Worm (Caenorhabditis elegans) whole organism, young adult: ENCODE measurements around the gene nas-28.

Experiments
- B0035.1 ChIP-seq: sonication (generic microtip); optimal IDR thresholded peaks from 2 replicates; lab custom pipeline; 2016; ENCODE audit warnings: missing genetic modification characterization, mild to moderate bottlenecking, missing compliant biosample characterization, missing genotype, missing genetic modification reagents
- C17E4.6 ChIP-seq: fragments of 200-800 bp; sonication (Bioruptor generic); IDR thresholded peaks from 2 replicates; pipeline ENCODE4 v1.3.6; 2022; ENCODE audit warnings: missing genetic modification reagents, missing genetic modification characterization, missing compliant biosample characterization
- F10E7.11 ChIP-seq: sonication (generic microtip); optimal IDR thresholded peaks from 2 replicates; lab custom pipeline; 2017; ENCODE audit warnings: mild to moderate bottlenecking, missing genetic modification characterization, moderate library complexity, missing compliant biosample characterization
- F39B2.1 ChIP-seq: fragments of 200-800 bp; sonication (Bioruptor generic); IDR thresholded peaks from 2 replicates; pipeline ENCODE4 v1.3.6; 2022; ENCODE audit warnings: missing genetic modification reagents, missing genetic modification characterization, missing compliant biosample characterization
- F49E8.2 ChIP-seq: sonication (generic microtip); optimal IDR thresholded peaks from 3 replicates; lab custom pipeline; 2017; ENCODE audit warnings: missing genetic modification characterization, mild to moderate bottlenecking, missing compliant biosample characterization, antibody characterized with exemption, moderate library complexity; ENCODE audit not compliant: insufficient read depth
- F52B5.7 ChIP-seq: sonication (generic microtip); optimal IDR thresholded peaks from 2 replicates; lab custom pipeline; 2016; ENCODE audit warnings: mild to moderate bottlenecking, missing genetic modification characterization, missing compliant biosample characterization
- F55B11.4 ChIP-seq: sonication (generic microtip); optimal IDR thresholded peaks from 2 replicates; lab custom pipeline; 2016; ENCODE audit warnings: missing compliant biosample characterization, missing genetic modification characterization, borderline replicate concordance; ENCODE audit not compliant: insufficient read depth
- T07F8.4 ChIP-seq: sonication (generic microtip); optimal IDR thresholded peaks from 2 replicates; lab custom pipeline; 2016; ENCODE audit warnings: mild to moderate bottlenecking, missing genetic modification characterization, moderate library complexity, missing compliant biosample characterization
- Y67H2A.10 ChIP-seq: fragments of 200-800 bp; sonication (Bioruptor generic); conservative IDR thresholded peaks from 2 replicates; pipeline ENCODE4 v1.3.6; 2022; ENCODE audit warnings: missing genetic modification reagents, missing genetic modification characterization, missing compliant biosample characterization
- Y79H2A.3 ChIP-seq: fragments of 200-800 bp; sonication (Bioruptor generic); conservative IDR thresholded peaks from 2 replicates; pipeline ENCODE4 v1.3.6; 2022; ENCODE audit warnings: missing genetic modification reagents, missing genetic modification characterization, missing compliant biosample characterization
- akir-1 ChIP-seq: fragments of 200-800 bp; sonication (Bioruptor generic); optimal IDR thresholded peaks from 2 replicates; lab custom pipeline; 2018; ENCODE audit warnings: mild to moderate bottlenecking, missing genetic modification characterization, moderate library complexity, missing compliant biosample characterization
- aptf-2 ChIP-seq: fragments of 200-800 bp; sonication (Bioruptor generic); conservative IDR thresholded peaks from 2 replicates; pipeline ENCODE4 v1.3.6; 2022; ENCODE audit warnings: missing genetic modification reagents, missing genetic modification characterization, missing compliant biosample characterization
- athp-1 ChIP-seq: sonication (generic microtip); optimal IDR thresholded peaks from 2 replicates; lab custom pipeline; 2017; ENCODE audit warnings: mild to moderate bottlenecking, missing genetic modification characterization, missing compliant biosample characterization
- attf-5 ChIP-seq: fragments of 200-800 bp; sonication (Bioruptor generic); optimal IDR thresholded peaks from 2 replicates; lab custom pipeline; 2018; ENCODE audit warnings: mild to moderate bottlenecking, missing genetic modification characterization, missing compliant biosample characterization
- attf-6 ChIP-seq: fragments of 200-800 bp; sonication (Bioruptor generic); IDR thresholded peaks from 2 replicates; pipeline ENCODE4 v1.3.6; 2022; ENCODE audit warnings: missing genetic modification reagents, missing genetic modification characterization, missing compliant biosample characterization
- ceh-27 ChIP-seq: fragments of 200-800 bp; sonication (Bioruptor generic); optimal IDR thresholded peaks from 2 replicates; lab custom pipeline; 2018; ENCODE audit warnings: mild to moderate bottlenecking, missing genetic modification characterization, moderate library complexity, missing compliant biosample characterization
- dox-1 ChIP-seq: fragments of 200-800 bp; sonication (Bioruptor generic); IDR thresholded peaks from 2 replicates; pipeline ENCODE4 v1.3.6; 2022; ENCODE audit warnings: missing genetic modification reagents, missing genetic modification characterization, missing compliant biosample characterization
- dpff-1 ChIP-seq: sonication (generic microtip); optimal IDR thresholded peaks from 2 replicates; lab custom pipeline; 2017; ENCODE audit warnings: mild to moderate bottlenecking, missing genetic modification characterization, missing compliant biosample characterization
- efl-1 ChIP-seq: fragments of 150-350 bp; optimal IDR thresholded peaks from 2 replicates; lab custom pipeline; 2014; ENCODE audit warnings: missing biosample characterization, missing genetic modification reagents, missing genetic modification characterization
- egrh-3 ChIP-seq: fragments of 200-800 bp; sonication (Bioruptor generic); IDR thresholded peaks from 2 replicates; pipeline ENCODE4 v1.3.6; 2022; ENCODE audit warnings: missing genetic modification reagents, missing genetic modification characterization, missing compliant biosample characterization
- ets-4 ChIP-seq: fragments of 200-800 bp; sonication (Bioruptor generic); optimal IDR thresholded peaks from 2 replicates; lab custom pipeline; 2018; ENCODE audit warnings: mild to moderate bottlenecking, missing genetic modification characterization, missing compliant biosample characterization
- hlh-12 ChIP-seq: sonication (generic microtip); optimal IDR thresholded peaks from 2 replicates; lab custom pipeline; 2016; ENCODE audit warnings: missing genetic modification characterization, missing compliant biosample characterization
- hsf-1 ChIP-seq: fragments of 200-800 bp; sonication (Bioruptor generic); IDR thresholded peaks from 2 replicates; pipeline ENCODE4 v1.3.6; 2022; ENCODE audit warnings: missing genetic modification reagents, missing genetic modification characterization, missing compliant biosample characterization
- let-526 ChIP-seq: fragments of 200-800 bp; sonication (Bioruptor generic); IDR thresholded peaks from 2 replicates; pipeline ENCODE4 v1.3.6; 2022; ENCODE audit warnings: missing genetic modification reagents, missing genetic modification characterization, missing compliant biosample characterization
- let-607 ChIP-seq, 2 experiments: fragments of 200-800 bp in 1 of 2; sonication (Bioruptor generic) in 1 of 2; sonication (generic microtip) in 1 of 2; optimal IDR thresholded peaks; 2 replicates each; lab custom pipeline; 2016 to 2018; ENCODE audit warnings: mild to moderate bottlenecking in 2 of 2, missing compliant biosample characterization in 2 of 2, missing genetic modification characterization in 2 of 2, moderate library complexity in 2 of 2, missing genotype in 1 of 2
- lin-40 ChIP-seq: sonication (generic microtip); optimal IDR thresholded peaks from 2 replicates; lab custom pipeline; 2016; ENCODE audit warnings: missing genetic modification characterization, mild to moderate bottlenecking, missing compliant biosample characterization, missing genotype, missing genetic modification reagents
- lsy-27 ChIP-seq: sonication (generic microtip); optimal IDR thresholded peaks from 2 replicates; lab custom pipeline; 2017; ENCODE audit warnings: missing genetic modification characterization, mild to moderate bottlenecking, missing compliant biosample characterization, antibody characterized with exemption, missing genotype, borderline replicate concordance; ENCODE audit not compliant: insufficient read depth
- madf-6 ChIP-seq: fragments of 200-800 bp; sonication (Bioruptor generic); IDR thresholded peaks from 2 replicates; pipeline ENCODE4 v1.3.6; 2022; ENCODE audit warnings: missing genetic modification reagents, missing genetic modification characterization, missing compliant biosample characterization
- mcd-1 ChIP-seq: fragments of 200-800 bp; sonication (Bioruptor generic); IDR thresholded peaks from 2 replicates; pipeline ENCODE4 v1.3.6; 2022; ENCODE audit warnings: missing genetic modification reagents, missing genetic modification characterization, missing compliant biosample characterization
- mel-28 ChIP-seq: sonication (generic microtip); optimal IDR thresholded peaks from 2 replicates; lab custom pipeline; 2016; ENCODE audit warnings: borderline replicate concordance, mild to moderate bottlenecking, missing genetic modification characterization, missing compliant biosample characterization
- mes-4 ChIP-seq: sonication (generic microtip); optimal IDR thresholded peaks from 2 replicates; lab custom pipeline; 2016; ENCODE audit warnings: missing genotype, missing genetic modification characterization, missing compliant biosample characterization
- rpc-1 ChIP-seq, 2 experiments: fragments of 150-350 bp in 1 of 2; sonication (generic microtip) in 1 of 2; optimal IDR thresholded peaks; 2 replicates each; lab custom pipeline; 2014 to 2018; ENCODE audit warnings: missing biosample characterization in 1 of 2, missing genetic modification characterization in 1 of 2, missing genetic modification reagents in 1 of 2, missing genotype in 1 of 2
- sea-2 ChIP-seq: fragments of 200-800 bp; sonication (Bioruptor generic); IDR thresholded peaks from 2 replicates; pipeline ENCODE4 v1.3.6; 2022; ENCODE audit warnings: missing genetic modification characterization, missing compliant biosample characterization
- zfh-2 ChIP-seq: fragments of 200-800 bp; sonication (Bioruptor generic); conservative IDR thresholded peaks from 2 replicates; pipeline ENCODE4 v1.3.6; 2022; ENCODE audit warnings: missing genetic modification reagents, missing genetic modification characterization, missing compliant biosample characterization
- ztf-26 ChIP-seq: sonication (generic microtip); optimal IDR thresholded peaks from 2 replicates; lab custom pipeline; 2017; ENCODE audit warnings: missing genetic modification characterization, missing compliant biosample characterization
- ztf-6 ChIP-seq: fragments of 200-800 bp; sonication (Bioruptor generic); IDR thresholded peaks from 2 replicates; pipeline ENCODE4 v1.3.6; 2022; ENCODE audit warnings: missing genetic modification reagents, missing genetic modification characterization, missing compliant biosample characterization

The nas-28 gene

DNA sequence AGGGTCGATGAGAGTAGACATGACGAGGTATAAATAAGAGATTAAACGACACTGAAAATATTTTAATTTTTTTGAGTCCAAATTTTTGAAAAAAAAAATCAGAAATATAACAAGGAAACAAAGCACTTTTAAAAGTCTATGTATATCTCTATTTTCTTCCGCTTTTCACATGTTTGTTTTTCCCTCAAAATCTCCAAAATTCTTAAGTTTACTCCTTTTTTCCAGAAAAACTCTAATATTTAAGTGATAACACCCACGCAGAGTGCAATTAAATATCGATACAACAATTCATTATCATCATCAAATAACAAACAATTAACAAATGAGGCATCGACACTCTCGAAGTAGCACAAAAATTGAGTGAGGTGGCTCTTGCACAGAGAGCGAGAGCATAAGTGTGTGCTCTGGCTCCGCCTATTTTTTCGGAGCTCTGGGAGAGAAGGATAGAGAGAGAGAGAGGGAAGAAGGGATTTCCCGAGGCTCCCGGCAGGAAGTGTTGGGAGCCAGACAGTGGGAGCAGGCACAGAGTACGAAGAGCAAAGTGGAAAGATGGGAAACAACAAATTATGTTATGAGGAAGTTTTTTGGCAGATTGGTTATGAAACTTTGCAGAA is 25.2 kb downstream of the nas-28 start, which contains the start of gene anmt-2:
TSS of gene anmt-2 (minus strand) at position 51 of the 614 bp plus-strand sequence.
- TF ChIP-seq let-607 (tag; optimal IDR thresholded peaks at IDR 0.05; lab: Kevin White, UChicago) (no peak), zfh-2 (GFP tag; lab: Robert Waterston, UW) (peak; percentile 80)

DNA sequence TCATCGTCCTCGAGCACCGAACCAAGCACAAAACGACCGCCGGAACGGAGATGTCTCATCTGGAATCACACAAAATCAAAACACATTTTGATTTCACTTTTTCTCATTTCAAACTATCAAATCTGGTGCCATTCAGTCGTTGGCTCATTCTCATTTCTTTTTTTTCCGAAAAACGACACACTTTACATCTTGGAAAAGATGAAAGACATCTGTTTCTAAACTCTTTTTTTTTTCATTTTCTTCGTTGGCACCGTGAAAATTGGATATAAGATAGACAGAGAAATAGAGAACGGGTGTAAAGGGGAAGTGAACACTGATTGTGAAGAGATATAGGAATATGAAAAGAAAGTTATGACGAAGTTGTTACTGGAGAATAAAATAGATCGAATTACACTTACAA is 27.2 kb downstream of the nas-28 start:
- TF ChIP-seq F55B11.4 (no peak), efl-1 (GFP tag; lab: Kevin White, UChicago) (no peak), athp-1 (tag; lab: Kevin White, UChicago) (no peak), F52B5.7 (tag; lab: Kevin White, UChicago) (no peak), F39B2.1 (GFP tag; lab: Robert Waterston, UW) (no peak), dox-1 (GFP tag; lab: Robert Waterston, UW) (no peak), hlh-12 (tag; lab: Kevin White, UChicago) (no peak), ztf-26 (no peak), lsy-27 (tag; lab: Kevin White, UChicago) (no peak), ceh-27 (GFP tag; lab: Kevin White, UChicago) (no peak), mel-28 (no peak), ets-4 (no peak), mes-4 (tag; lab: Kevin White, UChicago) (no peak)

ce11 chrIII:6154586-6154985 is 28.4 kb downstream of the nas-28 start:
- TF ChIP-seq madf-6: no peak
- TF ChIP-seq F10E7.11 (tag; lab: Kevin White, UChicago): no peak
- no peak for TF ChIP-seq akir-1
- no peak for TF ChIP-seq aptf-2
- TF ChIP-seq mcd-1: no peak
- TF ChIP-seq Y79H2A.3 (GFP tag; lab: Robert Waterston, UW): no peak
- no peak for TF ChIP-seq B0035.1 (tag; lab: Kevin White, UChicago)
- TF ChIP-seq sea-2 (GFP tag; lab: Robert Waterston, UW): no peak
- TF ChIP-seq Y67H2A.10 (GFP tag; lab: Robert Waterston, UW): no peak
- no peak for TF ChIP-seq T07F8.4 (tag; lab: Kevin White, UChicago)
- no peak for TF ChIP-seq hsf-1 (GFP tag; lab: Robert Waterston, UW)
- TF ChIP-seq hlh-12 (tag; lab: Kevin White, UChicago): no peak
- no peak for TF ChIP-seq attf-6 (GFP tag; lab: Robert Waterston, UW)
- no peak for TF ChIP-seq attf-5 (GFP tag; lab: Kevin White, UChicago)
- TF ChIP-seq lin-40 (tag; lab: Kevin White, UChicago): no peak
- no peak for TF ChIP-seq let-526 (GFP tag; lab: Robert Waterston, UW)
- no peak for TF ChIP-seq dpff-1 (tag; lab: Kevin White, UChicago)
- TF ChIP-seq rpc-1 (optimal IDR thresholded peaks at IDR 0.05; lab: Kevin White, UChicago): no peak
- no peak for TF ChIP-seq rpc-1 (tag; optimal IDR thresholded peaks at IDR 0.05; lab: Kevin White, UChicago)
- TF ChIP-seq ztf-6: no peak
- TF ChIP-seq F49E8.2 (tag; lab: Kevin White, UChicago): no peak

DNA sequence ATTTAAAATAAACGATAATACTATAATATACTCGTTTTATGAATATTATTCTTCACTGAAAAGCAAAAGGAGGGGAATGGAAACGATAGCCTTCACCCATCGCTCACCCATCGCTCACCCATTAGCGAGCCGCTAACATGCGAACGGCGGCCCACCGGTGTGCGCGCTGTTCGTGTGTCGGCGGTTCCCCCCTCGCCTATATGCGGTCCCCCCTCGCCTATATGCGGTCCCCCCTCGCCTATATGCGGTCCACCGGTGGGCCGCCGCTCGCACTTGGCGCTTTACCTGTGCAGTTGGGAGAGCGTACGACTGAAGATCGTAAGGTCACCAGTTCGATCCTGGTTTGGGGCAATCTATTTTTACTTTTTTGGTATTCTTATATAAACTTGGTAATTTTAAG is 29.9 kb downstream of the nas-28 start:
- TF ChIP-seq egrh-3 (GFP tag; lab: Robert Waterston, UW) (peak; percentile 83), mcd-1 (peak; percentile 25; the same call in 1 of the 2 replicates), C17E4.6 (GFP tag; lab: Robert Waterston, UW) (peak; percentile 31; the same call in 1 of the 2 replicates)
